Worm (Caenorhabditis elegans) whole organism, L4 larva: ENCODE measurements around the gene dep-1.

Source experiments
- F26F4.8 ChIP-seq: fragments of 200-800 bp; sonication (Bioruptor generic); conservative IDR thresholded peaks from 2 replicates; pipeline ENCODE4 v1.3.6; 2022; ENCODE audit warnings: missing genetic modification characterization, missing compliant biosample characterization
- F37D6.2 ChIP-seq: sonication (generic microtip); optimal IDR thresholded peaks from 2 replicates; lab custom pipeline; 2016; ENCODE audit warnings: mild to moderate bottlenecking, missing genetic modification characterization, missing compliant biosample characterization
- F44E2.7 ChIP-seq: fragments of 200-800 bp; sonication (Bioruptor generic); IDR thresholded peaks from 2 replicates; pipeline ENCODE4 v2.1.2; 2022; ENCODE audit warnings: missing genetic modification characterization, missing compliant biosample characterization
- Y105C5A.15 ChIP-seq: fragments of 200-800 bp; sonication (Bioruptor generic); IDR thresholded peaks from 2 replicates; pipeline ENCODE4 v1.3.6; 2022; ENCODE audit warnings: missing genetic modification characterization, missing compliant biosample characterization
- Y48G9A.11 ChIP-seq: fragments of 200-800 bp; sonication (Bioruptor generic); IDR thresholded peaks from 2 replicates; pipeline ENCODE4 v1.3.6; 2022; ENCODE audit warnings: missing genetic modification reagents, missing genetic modification characterization, missing compliant biosample characterization
- Y5F2A.4 ChIP-seq: fragments of 200-800 bp; sonication (Bioruptor generic); optimal IDR thresholded peaks from 2 replicates; lab custom pipeline; 2018; ENCODE audit warnings: mild to moderate bottlenecking, missing genetic modification characterization, missing compliant biosample characterization
- ZK546.5 ChIP-seq, 2 experiments: sonication (generic microtip); optimal IDR thresholded peaks; 2 replicates each; lab custom pipeline; 2017; ENCODE audit warnings: missing biosample characterization in 2 of 2, missing genetic modification characterization in 2 of 2
- aly-2 ChIP-seq: sonication (generic microtip); optimal IDR thresholded peaks from 2 replicates; lab custom pipeline; 2018; ENCODE audit warnings: missing biosample characterization, missing genetic modification characterization
- arid-1 ChIP-seq: fragments of 200-800 bp; sonication (Bioruptor generic); conservative IDR thresholded peaks from 2 replicates; pipeline ENCODE4 v1.3.6; 2022; ENCODE audit warnings: missing genetic modification reagents, missing genetic modification characterization, missing compliant biosample characterization
- attf-4 ChIP-seq: sonication (generic microtip); optimal IDR thresholded peaks from 3 replicates; lab custom pipeline; 2017; ENCODE audit warnings: missing biosample characterization, missing genetic modification characterization
- ceh-28 ChIP-seq: fragments of 150-350 bp; optimal IDR thresholded peaks from 2 replicates; lab custom pipeline; 2014; ENCODE audit warnings: missing biosample characterization, missing genetic modification reagents, missing genetic modification characterization
- ceh-32 ChIP-seq: sonication (generic microtip); optimal IDR thresholded peaks from 2 replicates; lab custom pipeline; 2016; ENCODE audit warnings: mild to moderate bottlenecking, missing genetic modification characterization, missing compliant biosample characterization; ENCODE audit not compliant: poor library complexity
- ces-1 ChIP-seq: fragments of 150-350 bp; sonication (generic microtip); optimal IDR thresholded peaks from 4 replicates; lab custom pipeline; 2014; ENCODE audit warnings: missing biosample characterization, missing genetic modification reagents, missing genetic modification characterization
- ctbp-1 ChIP-seq: fragments of 200-800 bp; sonication (Bioruptor generic); IDR thresholded peaks from 2 replicates; pipeline ENCODE4 v1.3.6; 2022; ENCODE audit warnings: missing genetic modification reagents, missing genetic modification characterization, missing compliant biosample characterization
- daf-16 ChIP-seq, 3 experiments: sonication (generic microtip); optimal IDR thresholded peaks; 2 replicates each; lab custom pipeline; 2016 to 2017; ENCODE audit warnings: missing genetic modification characterization in 3 of 3, missing genetic modification reagents in 3 of 3, mild to moderate bottlenecking in 2 of 3, missing compliant biosample characterization in 2 of 3, missing biosample characterization in 1 of 3, moderate library complexity in 1 of 3
- daf-19 ChIP-seq: fragments of 200-800 bp; sonication (Bioruptor generic); conservative IDR thresholded peaks from 2 replicates; pipeline ENCODE4 v1.3.6; 2022; ENCODE audit warnings: missing genetic modification characterization, missing compliant biosample characterization
- dmd-6 ChIP-seq: fragments of 200-800 bp; sonication (Bioruptor generic); IDR thresholded peaks from 2 replicates; pipeline ENCODE4 v1.3.6; 2022; ENCODE audit warnings: missing genetic modification reagents, missing genetic modification characterization, missing compliant biosample characterization
- dmd-8 ChIP-seq: fragments of 200-800 bp; sonication (Bioruptor generic); IDR thresholded peaks from 2 replicates; pipeline ENCODE4 v1.3.6; 2022; ENCODE audit warnings: missing genetic modification characterization, missing compliant biosample characterization
- dmd-9 ChIP-seq: fragments of 200-800 bp; sonication (Bioruptor generic); IDR thresholded peaks from 2 replicates; pipeline ENCODE4 v1.3.6; 2022; ENCODE audit warnings: missing genetic modification reagents, missing genetic modification characterization, missing compliant biosample characterization
- dpl-1 ChIP-seq: fragments of 150-350 bp; optimal IDR thresholded peaks from 2 replicates; lab custom pipeline; 2014; ENCODE audit warnings: missing biosample characterization, missing genetic modification reagents, missing genetic modification characterization
- duxl-1 ChIP-seq: sonication (generic microtip); optimal IDR thresholded peaks from 2 replicates; lab custom pipeline; 2016; ENCODE audit warnings: mild to moderate bottlenecking, missing genetic modification characterization, moderate library complexity, missing compliant biosample characterization; ENCODE audit not compliant: poor library complexity
- fkh-10 ChIP-seq: fragments of 150-350 bp; optimal IDR thresholded peaks from 2 replicates; lab custom pipeline; 2014; ENCODE audit warnings: missing biosample characterization, missing genetic modification reagents, missing genetic modification characterization
- gei-8 ChIP-seq: fragments of 200-800 bp; sonication (Bioruptor generic); optimal IDR thresholded peaks from 2 replicates; lab custom pipeline; 2018; ENCODE audit warnings: mild to moderate bottlenecking, missing genetic modification characterization, missing compliant biosample characterization
- hlh-11 ChIP-seq: fragments of 200-800 bp; sonication (Bioruptor generic); optimal IDR thresholded peaks from 2 replicates; lab custom pipeline; 2018; ENCODE audit warnings: mild to moderate bottlenecking, missing genetic modification characterization, missing compliant biosample characterization
- hmg-1.1 ChIP-seq: fragments of 200-800 bp; sonication (Bioruptor generic); IDR thresholded peaks from 2 replicates; pipeline ENCODE4 v1.3.6; 2022; ENCODE audit warnings: missing genetic modification reagents, missing genetic modification characterization, missing compliant biosample characterization
- lim-7 ChIP-seq: fragments of 200-800 bp; sonication (Bioruptor generic); IDR thresholded peaks from 2 replicates; pipeline ENCODE4 v1.3.6; 2022; ENCODE audit warnings: missing genetic modification characterization, missing compliant biosample characterization
- lin-15B ChIP-seq: fragments of 150-350 bp; sonication (generic microtip); optimal IDR thresholded peaks from 3 replicates; lab custom pipeline; 2014; ENCODE audit warnings: missing biosample characterization, missing genetic modification characterization
- mdt-29 ChIP-seq: fragments of 200-800 bp; sonication (Bioruptor generic); IDR thresholded peaks from 2 replicates; pipeline ENCODE4 v1.3.6; 2022; ENCODE audit warnings: missing genetic modification reagents, missing genetic modification characterization, missing compliant biosample characterization
- mep-1 ChIP-seq: fragments of 150-350 bp; sonication (generic microtip); optimal IDR thresholded peaks from 3 replicates; lab custom pipeline; 2014; ENCODE audit warnings: missing biosample characterization, missing genetic modification characterization
- nhr-10 ChIP-seq: fragments of 150-350 bp; optimal IDR thresholded peaks from 2 replicates; lab custom pipeline; 2014; ENCODE audit warnings: missing biosample characterization, missing genetic modification characterization
- nhr-102 ChIP-seq: sonication (generic microtip); optimal IDR thresholded peaks from 2 replicates; lab custom pipeline; 2016; ENCODE audit warnings: mild to moderate bottlenecking, missing genetic modification characterization, moderate library complexity, missing compliant biosample characterization
- nhr-11 ChIP-seq: fragments of 150-350 bp; optimal IDR thresholded peaks from 2 replicates; lab custom pipeline; 2014; ENCODE audit warnings: missing biosample characterization, missing genetic modification characterization
- nhr-111 ChIP-seq: fragments of 200-800 bp; sonication (Bioruptor generic); optimal IDR thresholded peaks from 2 replicates; lab custom pipeline; 2018; ENCODE audit warnings: mild to moderate bottlenecking, missing genetic modification characterization, missing compliant biosample characterization
- nhr-48 ChIP-seq: sonication (generic microtip); optimal IDR thresholded peaks from 2 replicates; lab custom pipeline; 2016; ENCODE audit warnings: mild to moderate bottlenecking, missing genetic modification characterization, missing compliant biosample characterization
- pha-4 ChIP-seq, 2 experiments: fragments of 150-350 bp in 1 of 2; fragments of 200-800 bp in 1 of 2; sonication (Bioruptor generic) in 1 of 2; IDR thresholded peaks in 1 of 2; optimal IDR thresholded peaks in 1 of 2; 2 replicates each; pipeline versions ENCODE4 v1.3.6 to Lab custom; 2014 to 2022; ENCODE audit warnings: missing genetic modification characterization in 2 of 2, missing genetic modification reagents in 2 of 2, missing biosample characterization in 1 of 2, missing compliant biosample characterization in 1 of 2
- set-16 ChIP-seq: fragments of 200-800 bp; sonication (Bioruptor generic); IDR thresholded peaks from 2 replicates; pipeline ENCODE4 v1.3.6; 2022; ENCODE audit warnings: missing genetic modification reagents, missing genetic modification characterization, missing compliant biosample characterization
- skn-1 ChIP-seq: fragments of 150-350 bp; optimal IDR thresholded peaks from 2 replicates; lab custom pipeline; 2014; ENCODE audit warnings: missing biosample characterization, missing genetic modification characterization
- snpc-1.2 ChIP-seq: fragments of 200-800 bp; sonication (Bioruptor generic); IDR thresholded peaks from 2 replicates; pipeline ENCODE4 v1.3.6; 2022; ENCODE audit warnings: missing genetic modification reagents, missing genetic modification characterization, missing compliant biosample characterization
- snpc-4 ChIP-seq: fragments of 150-350 bp; optimal IDR thresholded peaks from 2 replicates; lab custom pipeline; 2014; ENCODE audit warnings: missing biosample characterization, missing genetic modification characterization
- spr-1 ChIP-seq: sonication (generic microtip); optimal IDR thresholded peaks from 2 replicates; lab custom pipeline; 2016; ENCODE audit warnings: mild to moderate bottlenecking, missing genetic modification characterization, missing compliant biosample characterization
- unc-130 ChIP-seq: sonication (generic microtip); optimal IDR thresholded peaks from 2 replicates; lab custom pipeline; 2016; ENCODE audit warnings: missing genetic modification reagents, missing genetic modification characterization, missing compliant biosample characterization
- unc-39 ChIP-seq: sonication (generic microtip); optimal IDR thresholded peaks from 2 replicates; lab custom pipeline; 2017; ENCODE audit warnings: missing biosample characterization, missing genetic modification characterization
- unc-62 ChIP-seq, 3 experiments: fragments of 150-350 bp in 1 of 3; sonication (generic microtip); optimal IDR thresholded peaks in 2 of 3; peaks in 1 of 3; 1 replicate in 1 of 3; 2 replicates in 2 of 3; lab custom pipeline; 2014 to 2017; ENCODE audit warnings: missing biosample characterization in 3 of 3, missing genetic modification characterization in 3 of 3, missing genetic modification reagents in 3 of 3, missing genotype in 1 of 3
- zag-1 ChIP-seq: fragments of 150-350 bp; optimal IDR thresholded peaks from 2 replicates; lab custom pipeline; 2014; ENCODE audit warnings: missing biosample characterization, missing genetic modification characterization
- zfp-2 ChIP-seq: sonication (generic microtip); optimal IDR thresholded peaks from 2 replicates; lab custom pipeline; 2016; ENCODE audit warnings: mild to moderate bottlenecking, missing genetic modification characterization, missing compliant biosample characterization
- ztf-11 ChIP-seq: fragments of 150-350 bp; optimal IDR thresholded peaks from 2 replicates; lab custom pipeline; 2014; ENCODE audit warnings: missing biosample characterization, missing genetic modification characterization

dep-1 gene

ce11 chrII:9060332-9060840, 40.8 kb upstream of the dep-1 start (continued):
- TF ChIP-seq snpc-4 (tag; lab: Kevin White, UChicago) (no peak), snpc-1.2 (GFP tag; lab: Robert Waterston, UW) (0 out of 2 replicates have a peak, but pooled peaks have one; percentile 49), ceh-28 (tag; lab: Kevin White, UChicago) (peak; percentile 19), pha-4 (GFP tag; IDR thresholded peaks at IDR 0.05; lab: Robert Waterston, UW) (peak; percentile 67; the same call in 1 of the 2 replicates), pha-4 (tag; optimal IDR thresholded peaks at IDR 0.05; lab: Kevin White, UChicago) (no peak), attf-4 (tag; lab: Kevin White, UChicago) (no peak), arid-1 (GFP tag; lab: Robert Waterston, UW) (peak; percentile 76), unc-130 (GFP tag; lab: Kevin White, UChicago) (no peak), Y5F2A.4 (GFP tag; lab: Kevin White, UChicago) (no peak), daf-16 (GFP tag; optimal IDR thresholded peaks at IDR 0.05; lab: Kevin White, UChicago) (peak in 1 of 2 experiments; percentile 81), daf-16 (tag; optimal IDR thresholded peaks at IDR 0.05; lab: Kevin White, UChicago) (peak; percentile 88), zag-1 (tag; lab: Kevin White, UChicago) (peak; percentile 47), Y105C5A.15 (GFP tag; lab: Robert Waterston, UW) (no peak), nhr-11 (tag; lab: Kevin White, UChicago) (peak; percentile 95), fkh-10 (GFP tag; lab: Kevin White, UChicago) (peak; percentile 73), dpl-1 (GFP tag; lab: Kevin White, UChicago) (peak; percentile 67), unc-62 (GFP tag; optimal IDR thresholded peaks at IDR 0.05 in 1 of 2; lab: Kevin White, UChicago) (peak in 1 of 2 experiments; percentile 99), unc-62 (tag; optimal IDR thresholded peaks at IDR 0.05; lab: Kevin White, UChicago) (no peak), duxl-1 (tag; lab: Kevin White, UChicago) (no peak), aly-2 (no peak), F26F4.8 (no peak), ces-1 (GFP tag; lab: Kevin White, UChicago) (no peak), dmd-9 (GFP tag; lab: Robert Waterston, UW) (0 out of 2 replicates have a peak, but pooled peaks have one; percentile 48), lim-7 (GFP tag; lab: Robert Waterston, UW) (0 out of 2 replicates have a peak, but pooled peaks have one; percentile 44), unc-39 (tag; lab: Kevin White, UChicago) (no peak), dmd-8 (GFP tag; lab: Robert Waterston, UW) (no peak), ztf-11 (tag; lab: Kevin White, UChicago) (no peak), dmd-6 (GFP tag; lab: Robert Waterston, UW) (peak; percentile 85), ceh-32 (tag; lab: Kevin White, UChicago) (no peak), set-16 (GFP tag; lab: Robert Waterston, UW) (peak; percentile 97), daf-19 (GFP tag; lab: Robert Waterston, UW) (no peak), ZK546.5 (tag; optimal IDR thresholded peaks at IDR 0.05; lab: Kevin White, UChicago) (peak in 1 of 2 experiments; percentile 47), nhr-102 (tag; lab: Kevin White, UChicago) (peak; percentile 51), hlh-11 (tag; lab: Kevin White, UChicago) (peak; percentile 98), F44E2.7 (GFP tag; lab: Robert Waterston, UW) (no peak), mep-1 (peak; percentile 97)

DNA sequence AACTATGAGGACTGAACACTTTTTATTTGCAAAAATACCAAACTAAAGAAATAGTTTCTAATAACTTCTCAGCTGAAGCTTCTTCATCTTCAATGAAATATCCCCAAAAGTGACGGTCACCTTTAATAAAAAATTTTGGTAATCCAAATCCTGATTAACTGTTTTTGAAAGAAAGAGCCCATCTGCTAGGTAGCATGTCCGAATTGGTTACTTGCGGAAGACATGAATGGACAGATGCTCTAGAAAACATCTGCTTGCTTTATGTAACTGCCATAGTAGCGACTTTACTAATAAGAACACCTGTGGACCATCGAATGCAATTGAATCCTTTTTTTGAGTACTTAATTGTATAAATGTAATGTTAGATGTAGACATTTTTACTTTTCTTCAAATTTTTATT, 39.4 kb upstream of the dep-1 start:
- no peak for TF ChIP-seq skn-1
- TF ChIP-seq hmg-1.1 (GFP tag; lab: Robert Waterston, UW): no peak
- no peak for TF ChIP-seq pha-4 (GFP tag; IDR thresholded peaks at IDR 0.05; lab: Robert Waterston, UW)
- TF ChIP-seq pha-4 (tag; optimal IDR thresholded peaks at IDR 0.05; lab: Kevin White, UChicago): no peak
- no peak for TF ChIP-seq nhr-10 (tag; lab: Kevin White, UChicago)
- no peak for TF ChIP-seq ztf-11 (tag; lab: Kevin White, UChicago)
- no peak for TF ChIP-seq gei-8 (GFP tag; lab: Kevin White, UChicago)
- no peak for TF ChIP-seq ctbp-1 (GFP tag; lab: Robert Waterston, UW)
- TF ChIP-seq lim-7 (GFP tag; lab: Robert Waterston, UW): no peak
- no peak for TF ChIP-seq snpc-4 (tag; lab: Kevin White, UChicago)
- TF ChIP-seq mdt-29 (GFP tag; lab: Robert Waterston, UW): no peak
- no peak for TF ChIP-seq spr-1 (tag; lab: Kevin White, UChicago)
- no peak for TF ChIP-seq zfp-2 (tag; lab: Kevin White, UChicago)
- TF ChIP-seq Y48G9A.11: no peak
- no peak for TF ChIP-seq nhr-111 (GFP tag; lab: Kevin White, UChicago)
- no peak for TF ChIP-seq nhr-48 (tag; lab: Kevin White, UChicago)
- TF ChIP-seq ces-1 (GFP tag; lab: Kevin White, UChicago): no peak
- TF ChIP-seq lin-15B (tag; lab: Kevin White, UChicago): no peak
- no peak for TF ChIP-seq F37D6.2 (tag; lab: Kevin White, UChicago)
